Worm (Caenorhabditis elegans) whole organism, young adult: ENCODE results near the gene gcy-20.

Experiments
- B0035.1 ChIP-seq: sonication (generic microtip); optimal IDR thresholded peaks from 2 replicates; lab custom pipeline; 2016; ENCODE audit warnings: missing genetic modification characterization, mild to moderate bottlenecking, missing compliant biosample characterization, missing genotype, missing genetic modification reagents
- F22D6.2 ChIP-seq: sonication (generic microtip); optimal IDR thresholded peaks from 2 replicates; lab custom pipeline; 2016; ENCODE audit warnings: mild to moderate bottlenecking, missing genetic modification characterization, missing compliant biosample characterization
- F55B11.4 ChIP-seq: sonication (generic microtip); optimal IDR thresholded peaks from 2 replicates; lab custom pipeline; 2016; ENCODE audit warnings: missing compliant biosample characterization, missing genetic modification characterization, borderline replicate concordance; ENCODE audit not compliant: insufficient read depth
- Y53F4B.3 ChIP-seq: fragments of 200-800 bp; sonication (Bioruptor generic); IDR thresholded peaks from 2 replicates; pipeline ENCODE4 v1.3.6; 2022; ENCODE audit warnings: missing genetic modification reagents, missing genetic modification characterization, missing compliant biosample characterization
- Y56A3A.18 ChIP-seq: fragments of 200-800 bp; sonication (Bioruptor generic); IDR thresholded peaks from 2 replicates; pipeline ENCODE4 v1.3.6; 2022; ENCODE audit warnings: missing genetic modification reagents, missing genetic modification characterization, missing compliant biosample characterization
- ZK185.1 ChIP-seq: sonication (generic microtip); optimal IDR thresholded peaks from 2 replicates; lab custom pipeline; 2016; ENCODE audit warnings: mild to moderate bottlenecking, missing genetic modification characterization, missing compliant biosample characterization; ENCODE audit not compliant: poor library complexity, severe bottlenecking
- akir-1 ChIP-seq: fragments of 200-800 bp; sonication (Bioruptor generic); optimal IDR thresholded peaks from 2 replicates; lab custom pipeline; 2018; ENCODE audit warnings: mild to moderate bottlenecking, missing genetic modification characterization, moderate library complexity, missing compliant biosample characterization
- ama-1 ChIP-seq, 3 experiments: fragments of 150-350 bp in 1 of 3; sonication (generic microtip) in 2 of 3; optimal IDR thresholded peaks; 2 replicates each; lab custom pipeline; 2014 to 2018; ENCODE audit warnings: missing biosample characterization in 2 of 3, missing genetic modification characterization in 2 of 3, missing genetic modification reagents in 2 of 3
- atf-7 ChIP-seq: sonication (generic microtip); optimal IDR thresholded peaks from 2 replicates; lab custom pipeline; 2017; ENCODE audit warnings: mild to moderate bottlenecking, missing genetic modification characterization, missing compliant biosample characterization
- attf-6 ChIP-seq: fragments of 200-800 bp; sonication (Bioruptor generic); IDR thresholded peaks from 2 replicates; pipeline ENCODE4 v1.3.6; 2022; ENCODE audit warnings: missing genetic modification reagents, missing genetic modification characterization, missing compliant biosample characterization
- cebp-1 ChIP-seq, 2 experiments: fragments of 200-800 bp in 1 of 2; sonication (Bioruptor generic) in 1 of 2; sonication (generic microtip) in 1 of 2; IDR thresholded peaks in 1 of 2; optimal IDR thresholded peaks in 1 of 2; 2 replicates each; pipeline versions ENCODE4 v1.3.6 to Lab custom; 2017 to 2022; ENCODE audit warnings: missing compliant biosample characterization in 2 of 2, missing genetic modification characterization in 2 of 2, mild to moderate bottlenecking in 1 of 2, missing genetic modification reagents in 1 of 2, moderate library complexity in 1 of 2
- cebp-2 ChIP-seq: fragments of 200-800 bp; sonication (Bioruptor generic); IDR thresholded peaks from 2 replicates; pipeline ENCODE4 v1.3.6; 2022; ENCODE audit warnings: missing genetic modification characterization, missing compliant biosample characterization
- ceh-58 ChIP-seq: fragments of 200-800 bp; sonication (Bioruptor generic); IDR thresholded peaks from 2 replicates; pipeline ENCODE4 v1.3.6; 2022; ENCODE audit warnings: missing genetic modification characterization, missing compliant biosample characterization
- ceh-79 ChIP-seq: sonication (generic microtip); optimal IDR thresholded peaks from 2 replicates; lab custom pipeline; 2017; ENCODE audit warnings: mild to moderate bottlenecking, missing genetic modification characterization, missing compliant biosample characterization
- egrh-3 ChIP-seq: fragments of 200-800 bp; sonication (Bioruptor generic); IDR thresholded peaks from 2 replicates; pipeline ENCODE4 v1.3.6; 2022; ENCODE audit warnings: missing genetic modification reagents, missing genetic modification characterization, missing compliant biosample characterization
- ets-4 ChIP-seq: fragments of 200-800 bp; sonication (Bioruptor generic); optimal IDR thresholded peaks from 2 replicates; lab custom pipeline; 2018; ENCODE audit warnings: mild to moderate bottlenecking, missing genetic modification characterization, missing compliant biosample characterization
- him-1 ChIP-seq: sonication (generic microtip); optimal IDR thresholded peaks from 2 replicates; lab custom pipeline; 2016; ENCODE audit warnings: missing genotype, missing genetic modification reagents, missing genetic modification characterization, missing compliant biosample characterization
- hlh-26 ChIP-seq: fragments of 200-800 bp; sonication (Bioruptor generic); conservative IDR thresholded peaks from 2 replicates; pipeline ENCODE4 v1.3.6; 2022; ENCODE audit warnings: missing genetic modification reagents, missing genetic modification characterization, missing compliant biosample characterization
- let-526 ChIP-seq: fragments of 200-800 bp; sonication (Bioruptor generic); IDR thresholded peaks from 2 replicates; pipeline ENCODE4 v1.3.6; 2022; ENCODE audit warnings: missing genetic modification reagents, missing genetic modification characterization, missing compliant biosample characterization
- let-607 ChIP-seq, 2 experiments: fragments of 200-800 bp in 1 of 2; sonication (Bioruptor generic) in 1 of 2; sonication (generic microtip) in 1 of 2; optimal IDR thresholded peaks; 2 replicates each; lab custom pipeline; 2016 to 2018; ENCODE audit warnings: mild to moderate bottlenecking in 2 of 2, missing compliant biosample characterization in 2 of 2, missing genetic modification characterization in 2 of 2, moderate library complexity in 2 of 2, missing genotype in 1 of 2
- lin-26 ChIP-seq: fragments of 200-800 bp; sonication (Bioruptor generic); IDR thresholded peaks from 2 replicates; pipeline ENCODE4 v1.3.6; 2022; ENCODE audit warnings: missing genetic modification reagents, missing genetic modification characterization, missing compliant biosample characterization
- lsy-27 ChIP-seq: sonication (generic microtip); optimal IDR thresholded peaks from 2 replicates; lab custom pipeline; 2017; ENCODE audit warnings: missing genetic modification characterization, mild to moderate bottlenecking, missing compliant biosample characterization, antibody characterized with exemption, missing genotype, borderline replicate concordance; ENCODE audit not compliant: insufficient read depth
- mes-4 ChIP-seq: sonication (generic microtip); optimal IDR thresholded peaks from 2 replicates; lab custom pipeline; 2016; ENCODE audit warnings: missing genotype, missing genetic modification characterization, missing compliant biosample characterization
- nhr-80 ChIP-seq: sonication (generic microtip); optimal IDR thresholded peaks from 2 replicates; lab custom pipeline; 2016; ENCODE audit warnings: missing genetic modification characterization, missing compliant biosample characterization
- nhr-90 ChIP-seq: sonication (generic microtip); optimal IDR thresholded peaks from 2 replicates; lab custom pipeline; 2016; ENCODE audit warnings: missing genotype, mild to moderate bottlenecking, missing genetic modification characterization, missing compliant biosample characterization
- pbrm-1 ChIP-seq: fragments of 200-800 bp; sonication (Bioruptor generic); IDR thresholded peaks from 2 replicates; pipeline ENCODE4 v1.3.6; 2022; ENCODE audit warnings: missing genetic modification reagents, missing genetic modification characterization, missing compliant biosample characterization
- rcor-1 ChIP-seq: fragments of 200-800 bp; sonication (Bioruptor generic); IDR thresholded peaks from 2 replicates; pipeline ENCODE4 v1.3.6; 2022; ENCODE audit warnings: missing genetic modification reagents, missing genetic modification characterization, missing compliant biosample characterization
- rpc-1 ChIP-seq, 2 experiments: fragments of 150-350 bp in 1 of 2; sonication (generic microtip) in 1 of 2; optimal IDR thresholded peaks; 2 replicates each; lab custom pipeline; 2014 to 2018; ENCODE audit warnings: missing biosample characterization in 1 of 2, missing genetic modification characterization in 1 of 2, missing genetic modification reagents in 1 of 2, missing genotype in 1 of 2
- sea-2 ChIP-seq: fragments of 200-800 bp; sonication (Bioruptor generic); IDR thresholded peaks from 2 replicates; pipeline ENCODE4 v1.3.6; 2022; ENCODE audit warnings: missing genetic modification characterization, missing compliant biosample characterization
- snpc-1.3 ChIP-seq: sonication (generic microtip); optimal IDR thresholded peaks from 2 replicates; lab custom pipeline; 2017; ENCODE audit warnings: missing genetic modification characterization, mild to moderate bottlenecking, missing compliant biosample characterization, antibody characterized with exemption, moderate library complexity, missing genotype, missing genetic modification reagents; ENCODE audit not compliant: insufficient read depth
- sptf-2 ChIP-seq: fragments of 200-800 bp; sonication (Bioruptor generic); optimal IDR thresholded peaks from 2 replicates; lab custom pipeline; 2018; ENCODE audit warnings: mild to moderate bottlenecking, missing genetic modification characterization, missing compliant biosample characterization
- zim-3 ChIP-seq: sonication (generic microtip); optimal IDR thresholded peaks from 2 replicates; lab custom pipeline; 2017; ENCODE audit warnings: mild to moderate bottlenecking, missing genetic modification characterization, moderate library complexity, missing compliant biosample characterization
- ztf-22 ChIP-seq: fragments of 200-800 bp; sonication (Bioruptor generic); optimal IDR thresholded peaks from 2 replicates; lab custom pipeline; 2018; ENCODE audit warnings: mild to moderate bottlenecking, missing genetic modification characterization, moderate library complexity, missing compliant biosample characterization

The gcy-20 gene

ce11 chrV:16235135-16235534, 18.5 kb downstream of the gcy-20 start, which contains the start of gene F21H7.3:
Gene F21H7.3 (minus strand): TSS chrV:16235235.
- TF ChIP-seq attf-6 (no peak), egrh-3 (GFP tag; lab: Robert Waterston, UW) (no peak), lsy-27 (tag; lab: Kevin White, UChicago) (no peak), ztf-22 (GFP tag; lab: Kevin White, UChicago) (no peak), ets-4 (no peak), rcor-1 (GFP tag; lab: Robert Waterston, UW) (no peak), let-607 (tag; optimal IDR thresholded peaks at IDR 0.05; lab: Kevin White, UChicago) (no peak), ceh-79 (tag; lab: Kevin White, UChicago) (no peak), sptf-2 (GFP tag; lab: Kevin White, UChicago) (no peak), zim-3 (tag; lab: Kevin White, UChicago) (no peak), hlh-26 (no peak), ZK185.1 (tag; lab: Kevin White, UChicago) (no peak), B0035.1 (tag; lab: Kevin White, UChicago) (no peak), cebp-1 (GFP tag; IDR thresholded peaks at IDR 0.05; lab: Robert Waterston, UW) (no peak), cebp-1 (tag; optimal IDR thresholded peaks at IDR 0.05; lab: Kevin White, UChicago) (no peak), F22D6.2 (tag; lab: Kevin White, UChicago) (no peak), lin-26 (GFP tag; lab: Robert Waterston, UW) (no peak), Y56A3A.18 (GFP tag; lab: Robert Waterston, UW) (no peak), atf-7 (tag; lab: Kevin White, UChicago) (no peak)
- TF ChIP-seq, all 124 proteins: peak for 0

- TF ChIP-seq nhr-90 (tag; lab: Kevin White, UChicago) (no peak), ama-1 (optimal IDR thresholded peaks at IDR 0.05; lab: Kevin White, UChicago) (no peak), ama-1 (GFP tag; optimal IDR thresholded peaks at IDR 0.05; lab: Kevin White, UChicago) (no peak), ceh-58 (GFP tag; lab: Robert Waterston, UW) (no peak), him-1 (tag; lab: Kevin White, UChicago) (no peak), akir-1 (no peak), sea-2 (GFP tag; lab: Robert Waterston, UW) (no peak), let-526 (no peak), pbrm-1 (GFP tag; lab: Robert Waterston, UW) (no peak), F55B11.4 (tag; lab: Kevin White, UChicago) (no peak), cebp-2 (GFP tag; lab: Robert Waterston, UW) (no peak), snpc-1.3 (tag; lab: Kevin White, UChicago) (no peak), mes-4 (tag; lab: Kevin White, UChicago) (no peak)
These were observed 20.0 kb downstream of the gcy-20 start, which contains the start of gene clec-233 for ce11 chrV:16233624-16234023. Gene clec-233 (plus strand): TSS chrV:16233924.

- TF ChIP-seq Y53F4B.3 (no peak), rpc-1 (optimal IDR thresholded peaks at IDR 0.05; lab: Kevin White, UChicago) (no peak), rpc-1 (tag; optimal IDR thresholded peaks at IDR 0.05; lab: Kevin White, UChicago) (no peak), nhr-80 (tag; lab: Kevin White, UChicago) (peak; percentile 51)
These were observed 21.4 kb downstream of the gcy-20 start, which contains the start of gene gst-22 for ce11 chrV:16232180-16232579. Gene gst-22 (minus strand): TSS chrV:16232282.
